Worm (Caenorhabditis elegans) whole organism, L4/young adult: ENCODE measurements around the gene C08F1.6.

Experiments used
- dao-5 ChIP-seq: sonication (generic microtip); optimal IDR thresholded peaks from 2 replicates; lab custom pipeline; 2016; ENCODE audit warnings: missing genotype, missing genetic modification characterization, moderate library complexity, missing compliant biosample characterization
- him-1 ChIP-seq: sonication (generic microtip); optimal IDR thresholded peaks from 2 replicates; lab custom pipeline; 2016; ENCODE audit warnings: missing genotype, missing genetic modification reagents, missing genetic modification characterization, missing compliant biosample characterization

DNA sequence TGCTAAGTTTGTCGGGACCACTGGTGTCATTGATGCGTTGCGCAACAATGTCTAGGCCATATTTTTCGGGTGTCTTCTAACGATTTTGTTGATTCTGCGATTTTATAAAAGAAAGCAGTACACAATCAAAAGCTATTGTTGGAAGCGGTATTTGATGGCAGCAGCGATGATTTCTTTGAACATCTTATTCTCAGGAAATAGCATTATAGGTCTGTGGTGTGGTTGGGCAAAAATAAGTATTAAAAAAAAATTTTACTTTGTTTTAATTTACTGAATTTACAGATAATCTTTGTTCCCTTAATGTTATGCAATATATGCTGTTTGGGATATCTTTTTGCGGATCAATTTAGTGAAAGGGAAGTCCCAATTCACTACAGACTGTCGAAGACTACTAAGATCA is 31.0 kb downstream of the C08F1.6 start, which contains the start of gene F36H5.10:
- no peak for TF ChIP-seq him-1
- no peak for TF ChIP-seq dao-5
